Fruit fly (Drosophila melanogaster) whole organism, pupa: ENCODE results near the gene RpS13.

ENCODE experiments used
- CG10348 ChIP-seq: fragments of 200-800 bp; sonication (Bioruptor generic); IDR thresholded peaks from 2 replicates; pipeline ENCODE4 v1.3.6; 2022; ENCODE audit warnings: missing biosample characterization, missing genetic modification characterization
- CG12605 ChIP-seq: fragments of 200-800 bp; sonication (Bioruptor generic); IDR thresholded peaks from 2 replicates; pipeline ENCODE4 v1.3.6; 2022; ENCODE audit warnings: missing biosample characterization, missing genetic modification characterization
- CG13204 ChIP-seq: fragments of 200-800 bp; sonication (Bioruptor generic); optimal IDR thresholded peaks from 2 replicates; lab custom pipeline; 2018; ENCODE audit warnings: missing biosample characterization, mild to moderate bottlenecking, missing genetic modification characterization, moderate library complexity
- CG14655 ChIP-seq: fragments of 200-800 bp; sonication (Bioruptor generic); optimal IDR thresholded peaks from 3 replicates; lab custom pipeline; 2017; ENCODE audit warnings: mild to moderate bottlenecking, missing biosample characterization, missing genetic modification reagents, missing genetic modification characterization
- CG15710 ChIP-seq: fragments of 200-800 bp; sonication (Bioruptor generic); optimal IDR thresholded peaks from 2 replicates; lab custom pipeline; 2018; ENCODE audit warnings: missing biosample characterization, mild to moderate bottlenecking, missing genetic modification characterization, moderate library complexity
- CG17806 ChIP-seq: fragments of 200-800 bp; sonication (Bioruptor generic); optimal IDR thresholded peaks from 2 replicates; lab custom pipeline; 2018; ENCODE audit warnings: missing biosample characterization, mild to moderate bottlenecking, missing genetic modification characterization, moderate library complexity
- CG32121 ChIP-seq: fragments of 200-800 bp; sonication (Bioruptor generic); IDR thresholded peaks from 2 replicates; pipeline ENCODE4 v1.3.6; 2022; ENCODE audit warnings: missing biosample characterization, missing genetic modification characterization
- CG34367 ChIP-seq: fragments of 200-800 bp; sonication (Bioruptor generic); optimal IDR thresholded peaks from 2 replicates; lab custom pipeline; 2018; ENCODE audit warnings: missing biosample characterization, mild to moderate bottlenecking, missing genetic modification characterization
- CG4496 ChIP-seq: fragments of 200-800 bp; sonication (Bioruptor generic); IDR thresholded peaks from 3 replicates; pipeline ENCODE4 v1.3.6; 2022; ENCODE audit warnings: missing biosample characterization, missing genetic modification characterization
- CG8159 ChIP-seq: fragments of 200-800 bp; sonication (Bioruptor generic); optimal IDR thresholded peaks from 3 replicates; lab custom pipeline; 2018; ENCODE audit warnings: missing biosample characterization, mild to moderate bottlenecking, missing genetic modification characterization, moderate library complexity
- CG8301 ChIP-seq: fragments of 200-800 bp; sonication (Bioruptor generic); optimal IDR thresholded peaks from 2 replicates; lab custom pipeline; 2018; ENCODE audit warnings: missing biosample characterization, mild to moderate bottlenecking, missing genetic modification characterization
- CG9948 ChIP-seq: fragments of 200-800 bp; sonication (Bioruptor generic); optimal IDR thresholded peaks from 2 replicates; lab custom pipeline; 2018; ENCODE audit warnings: missing biosample characterization, mild to moderate bottlenecking, missing genetic modification characterization, moderate library complexity
- D1 ChIP-seq: fragments of 200-800 bp; sonication (Bioruptor generic); optimal IDR thresholded peaks from 2 replicates; lab custom pipeline; 2018; ENCODE audit warnings: missing biosample characterization, mild to moderate bottlenecking, missing genetic modification characterization, moderate library complexity
- EcR ChIP-seq: fragments of 200-800 bp; sonication (Bioruptor generic); optimal IDR thresholded peaks from 3 replicates; lab custom pipeline; 2019; ENCODE audit warnings: missing biosample characterization, missing genetic modification characterization, mild to moderate bottlenecking, moderate library complexity, missing genetic modification reagents
- Ets98B ChIP-seq: fragments of 200-800 bp; sonication (Bioruptor generic); IDR thresholded peaks from 2 replicates; pipeline ENCODE4 v1.3.6; 2022; ENCODE audit warnings: missing biosample characterization, missing genetic modification characterization
- Pif1A ChIP-seq: fragments of 200-800 bp; sonication (Bioruptor generic); optimal IDR thresholded peaks from 3 replicates; lab custom pipeline; 2016; ENCODE audit warnings: missing biosample characterization, missing genetic modification characterization
- Pif1B ChIP-seq: fragments of 200-800 bp; sonication (Bioruptor generic); optimal IDR thresholded peaks from 3 replicates; lab custom pipeline; 2016; ENCODE audit warnings: missing biosample characterization, missing genetic modification characterization
- Snoo ChIP-seq: fragments of 200-800 bp; sonication (Bioruptor generic); optimal IDR thresholded peaks from 3 replicates; lab custom pipeline; 2017; ENCODE audit warnings: missing biosample characterization, mild to moderate bottlenecking, missing genetic modification characterization, inconsistent platforms
- fd96Ca ChIP-seq: fragments of 200-800 bp; sonication (Bioruptor generic); IDR thresholded peaks from 3 replicates; pipeline ENCODE4 v1.3.6; 2022; ENCODE audit warnings: missing biosample characterization, missing genetic modification characterization
- gl ChIP-seq: fragments of 200-800 bp; sonication (Bioruptor generic); optimal IDR thresholded peaks from 2 replicates; lab custom pipeline; 2018; ENCODE audit warnings: missing biosample characterization, mild to moderate bottlenecking, missing genetic modification characterization
- rn ChIP-seq: fragments of 200-800 bp; sonication (Bioruptor generic); IDR thresholded peaks from 2 replicates; pipeline ENCODE4 v1.3.6; 2022; ENCODE audit warnings: missing biosample characterization, missing genetic modification characterization

The RpS13 gene

dm6 chr2L:8361204-8361952 is 3.1 kb downstream of the RpS13 start:
- TF ChIP-seq rn (GFP tag; lab: Robert Waterston, UW) (no peak), CG10348 (GFP tag; lab: Robert Waterston, UW) (no peak), Ets98B (GFP tag; lab: Robert Waterston, UW) (no peak), gl (tag; lab: Kevin White, UChicago) (no peak), CG17806 (tag; lab: Kevin White, UChicago) (peak; percentile 38), CG14655 (peak; percentile 67), CG8159 (tag; lab: Kevin White, UChicago) (peak; percentile 56), fd96Ca (GFP tag; lab: Robert Waterston, UW) (no peak), CG13204 (GFP tag; lab: Kevin White, UChicago) (no peak), Pif1A (GFP tag; lab: Kevin White, UChicago) (peak; percentile 46), CG12605 (GFP tag; lab: Robert Waterston, UW) (no peak), D1 (tag; lab: Kevin White, UChicago) (peak; percentile 7), EcR (no peak), Snoo (peak; percentile 30), CG34367 (tag; lab: Kevin White, UChicago) (peak; percentile 37), CG9948 (peak; percentile 57), CG32121 (GFP tag; lab: Robert Waterston, UW) (no peak), CG4496 (GFP tag; lab: Robert Waterston, UW) (peak; percentile 40; the same call in 1 of the 3 replicates), Pif1B (GFP tag; lab: Kevin White, UChicago) (no peak), CG8301 (peak; percentile 59), CG15710 (tag; lab: Kevin White, UChicago) (peak; percentile 64)

DNA sequence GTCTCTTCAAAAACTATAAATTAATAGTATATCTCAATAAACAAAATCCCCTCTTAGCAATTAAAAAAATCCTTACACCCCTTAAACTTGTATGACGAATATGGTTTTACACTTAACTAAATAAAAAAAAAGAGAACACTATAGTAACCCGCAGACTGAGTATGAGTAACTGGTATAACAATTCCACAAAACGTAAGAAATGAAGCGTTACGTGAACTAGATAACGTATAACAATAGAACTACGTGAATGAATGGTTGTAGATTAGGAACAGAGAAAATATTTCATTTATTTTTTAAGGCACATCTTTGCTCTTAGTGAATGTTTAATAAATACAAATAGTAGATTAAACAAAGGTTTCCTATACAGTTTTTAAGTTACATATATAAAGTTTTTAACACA is 9.0 kb downstream of the RpS13 start:
- no peak for TF ChIP-seq CG4496 (GFP tag; lab: Robert Waterston, UW)
- no peak for TF ChIP-seq CG32121 (GFP tag; lab: Robert Waterston, UW)
- TF ChIP-seq CG9948 = no peak
- TF ChIP-seq Ets98B (GFP tag; lab: Robert Waterston, UW) = no peak
- no peak for TF ChIP-seq CG8159 (tag; lab: Kevin White, UChicago)
- no peak for TF ChIP-seq EcR
- TF ChIP-seq CG12605 (GFP tag; lab: Robert Waterston, UW) = no peak
- no peak for TF ChIP-seq CG10348 (GFP tag; lab: Robert Waterston, UW)
- no peak for TF ChIP-seq Pif1A (GFP tag; lab: Kevin White, UChicago)

DNA sequence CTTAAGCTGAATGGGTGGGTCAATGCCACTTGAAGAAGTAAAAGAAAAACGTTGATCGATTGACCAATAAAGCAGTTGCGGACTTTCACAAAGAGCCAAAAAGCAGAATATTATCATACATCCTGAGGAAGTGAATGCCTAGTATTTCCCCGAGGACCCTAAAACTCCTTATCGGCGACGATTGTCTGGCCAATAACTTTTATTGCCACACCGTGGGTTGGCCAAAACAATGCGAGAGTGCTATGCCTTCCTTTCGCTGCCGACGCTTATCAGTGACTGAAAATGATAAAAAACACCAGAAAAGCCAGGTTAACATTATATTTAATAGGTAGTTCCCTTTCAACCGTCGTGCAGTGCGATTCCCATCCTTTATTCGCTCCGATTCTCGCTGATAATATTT is 12.6 kb downstream of the RpS13 start, which contains the start of gene Mur29B:
TSS of gene Mur29B (plus strand) at position 324 of the 400 bp plus-strand sequence.
- TF ChIP-seq CG32121 (GFP tag; lab: Robert Waterston, UW) (no peak), CG13204 (GFP tag; lab: Kevin White, UChicago) (no peak), fd96Ca (GFP tag; lab: Robert Waterston, UW) (no peak), CG10348 (GFP tag; lab: Robert Waterston, UW) (no peak), CG4496 (GFP tag; lab: Robert Waterston, UW) (no peak), D1 (tag; lab: Kevin White, UChicago) (no peak), gl (tag; lab: Kevin White, UChicago) (no peak), Pif1A (GFP tag; lab: Kevin White, UChicago) (no peak), CG9948 (no peak), CG8301 (no peak), Snoo (no peak), CG8159 (tag; lab: Kevin White, UChicago) (no peak), EcR (no peak), CG34367 (tag; lab: Kevin White, UChicago) (no peak), Ets98B (GFP tag; lab: Robert Waterston, UW) (no peak)

DNA sequence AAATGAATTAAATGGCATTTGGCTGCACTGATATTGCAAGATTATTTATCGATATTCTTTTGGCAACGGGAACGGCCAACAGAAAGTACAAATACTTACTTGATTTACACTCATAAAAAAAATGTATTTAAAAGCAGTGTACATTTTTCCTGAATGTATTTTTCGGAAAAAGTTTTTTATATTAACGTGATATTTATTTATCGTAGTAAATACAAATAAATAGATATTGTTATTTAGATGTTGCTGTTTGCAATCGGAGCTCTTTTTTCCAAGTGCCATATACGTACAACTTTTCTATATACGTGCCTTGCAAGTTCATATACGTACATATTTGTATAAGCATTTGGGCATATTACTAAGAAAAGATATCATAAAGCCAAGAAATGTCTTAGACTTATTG is 13.1 kb downstream of the RpS13 start:
- TF ChIP-seq CG8301 = no peak
- TF ChIP-seq CG10348 (GFP tag; lab: Robert Waterston, UW) = no peak
- no peak for TF ChIP-seq CG17806 (tag; lab: Kevin White, UChicago)
- no peak for TF ChIP-seq Pif1A (GFP tag; lab: Kevin White, UChicago)
- no peak for TF ChIP-seq Ets98B (GFP tag; lab: Robert Waterston, UW)
- TF ChIP-seq EcR = no peak
- TF ChIP-seq CG12605 (GFP tag; lab: Robert Waterston, UW) = no peak
- TF ChIP-seq CG4496 (GFP tag; lab: Robert Waterston, UW) = no peak
- TF ChIP-seq CG32121 (GFP tag; lab: Robert Waterston, UW) = no peak

DNA sequence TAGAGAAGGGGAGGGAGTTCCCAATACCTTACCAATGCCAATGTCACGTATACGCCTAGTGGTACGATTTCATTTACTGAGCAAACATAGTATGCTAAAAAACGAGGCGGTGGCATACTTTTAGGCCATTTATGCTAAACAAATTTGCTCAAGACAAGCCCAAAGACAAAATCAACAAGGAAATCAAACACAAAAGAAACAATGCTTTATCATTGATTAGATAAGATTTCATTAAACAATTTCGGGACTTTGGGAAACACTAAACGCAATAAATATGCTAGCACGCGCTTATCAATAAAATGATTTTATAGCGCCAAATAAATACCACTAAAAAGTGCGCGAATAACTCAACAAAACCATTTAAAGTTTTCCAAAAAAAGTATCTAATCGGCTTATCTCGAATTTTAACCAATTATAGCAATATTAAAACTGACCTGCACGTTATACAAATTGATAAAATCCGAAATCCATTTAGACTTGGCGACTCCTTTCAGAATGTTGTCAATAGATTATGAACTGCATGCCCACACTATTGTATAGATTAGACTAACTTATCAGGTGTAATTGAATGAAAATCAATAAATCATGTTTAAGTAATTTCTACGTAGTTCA is 13.8 kb downstream of the RpS13 start:
- TF ChIP-seq CG12605 (GFP tag; lab: Robert Waterston, UW) (no peak), CG14655 (no peak), Pif1B (GFP tag; lab: Kevin White, UChicago) (no peak), gl (tag; lab: Kevin White, UChicago) (no peak), Pif1A (GFP tag; lab: Kevin White, UChicago) (no peak), fd96Ca (GFP tag; lab: Robert Waterston, UW) (no peak)

DNA sequence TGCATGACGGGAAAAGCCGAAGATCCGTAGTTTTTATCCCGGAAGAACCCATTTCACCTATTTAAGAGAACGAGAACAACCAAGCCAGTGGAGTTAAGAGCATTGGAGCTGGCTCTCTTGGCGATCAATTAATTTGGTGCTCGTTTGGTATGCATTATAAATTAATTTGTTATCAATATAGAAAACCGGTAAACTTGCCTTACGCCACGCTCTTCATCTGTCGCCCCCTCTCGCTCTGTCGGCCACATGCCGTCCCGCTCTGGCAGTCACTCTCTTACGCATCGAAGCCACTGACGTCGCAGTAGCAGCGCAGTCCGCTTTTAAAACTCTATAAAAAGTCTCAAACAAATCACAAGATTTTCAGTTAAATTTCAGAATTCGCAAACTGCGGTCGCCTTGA is 18.2 kb downstream of the RpS13 start, which contains the start of gene CG7778:
TSS of gene CG7778 (plus strand) at position 361 of the 400 bp plus-strand sequence.
- TF ChIP-seq gl (tag; lab: Kevin White, UChicago) (no peak), CG13204 (GFP tag; lab: Kevin White, UChicago) (no peak), CG12605 (GFP tag; lab: Robert Waterston, UW) (no peak)
